Fruit fly (Drosophila melanogaster): ENCODE results near the gene CG42852.

CG42852 gene

dm6 chr3L:16758504-16759109 lies 3.3 kb downstream of the CG42852 start (continued):
- TF ChIP-seq CG34406 (GFP tag; optimal IDR thresholded peaks at IDR 0.05) (peak; percentile 69), CG6276 (GFP tag; optimal IDR thresholded peaks at IDR 0.05) (peak; percentile 77), CG3032 (tag; optimal IDR thresholded peaks at IDR 0.05) (peak; percentile 83), Hr4 (GFP tag; optimal IDR thresholded peaks at IDR 0.05) (peak; percentile 86), svp (GFP tag) (peak; percentile 94), CG4318 (GFP tag; optimal IDR thresholded peaks at IDR 0.05) (peak; percentile 76), esn (GFP tag; optimal IDR thresholded peaks at IDR 0.05) (peak; percentile 82), Eip78C (GFP tag) (peak; percentile 98), fkh (GFP tag; optimal IDR thresholded peaks at IDR 0.05) (no peak), salr (GFP tag; optimal IDR thresholded peaks at IDR 0.05) (peak; percentile 70 to 71), CG15336 (GFP tag; IDR thresholded peaks at IDR 0.05) (peak; percentile 87), Hr39 (GFP tag; optimal IDR thresholded peaks at IDR 0.05) (peak; percentile 68), Gug (GFP tag; IDR thresholded peaks at IDR 0.05) (peak; percentile 70), spab (GFP tag; optimal IDR thresholded peaks at IDR 0.05) (peak; percentile 78), Blimp-1 (GFP tag; optimal IDR thresholded peaks at IDR 0.05) (peak; percentile 53), dac (GFP tag; optimal IDR thresholded peaks at IDR 0.05) (peak; percentile 65), fd59A (GFP tag; optimal IDR thresholded peaks at IDR 0.05) (peak; percentile 74), CG31627 (GFP tag; optimal IDR thresholded peaks at IDR 0.05) (peak; percentile 60), vri (GFP tag; optimal IDR thresholded peaks at IDR 0.05) (peak; percentile 30), Sox102F (GFP tag; optimal IDR thresholded peaks at IDR 0.05) (peak; percentile 63), CG32006 (GFP tag; optimal IDR thresholded peaks at IDR 0.05) (peak; percentile 82), OdsH (GFP tag; optimal IDR thresholded peaks at IDR 0.05) (peak; percentile 82)

- TF ChIP-seq Met (GFP tag; optimal IDR thresholded peaks at IDR 0.05): no peak
- TF ChIP-seq achi (GFP tag; optimal IDR thresholded peaks at IDR 0.05): peak; percentile 47
- no peak for TF ChIP-seq eg (GFP tag; IDR thresholded peaks at IDR 0.05)
- TF ChIP-seq Sox14 (GFP tag; optimal IDR thresholded peaks at IDR 0.05): no peak
- TF ChIP-seq ss (GFP tag; optimal IDR thresholded peaks at IDR 0.05): peak in 1 of 2 experiments; percentile 15
- TF ChIP-seq CG4318 (GFP tag; optimal IDR thresholded peaks at IDR 0.05): peak; percentile 11
- no peak for TF ChIP-seq Lpt (GFP tag; optimal IDR thresholded peaks at IDR 0.05)
- peak; percentile 13 for TF ChIP-seq Eip75B (GFP tag; optimal IDR thresholded peaks at IDR 0.05)
- no peak for TF ChIP-seq lz (GFP tag; optimal IDR thresholded peaks at IDR 0.05)
- TF ChIP-seq CG6808 (GFP tag; optimal IDR thresholded peaks at IDR 0.05): peak; percentile 7
- peak; percentile 10 for TF ChIP-seq pdm3 (GFP tag; optimal IDR thresholded peaks at IDR 0.05)
- no peak for TF ChIP-seq Gug (GFP tag; IDR thresholded peaks at IDR 0.05)
- peak; percentile 29 for TF ChIP-seq dsx (GFP tag; optimal IDR thresholded peaks at IDR 0.05; ENCODE audit: poor library complexity, severe bottlenecking)
- TF ChIP-seq Eip78C (GFP tag): peak; percentile 88
- TF ChIP-seq fd59A (GFP tag; optimal IDR thresholded peaks at IDR 0.05): peak; percentile 30
- TF ChIP-seq acj6 (GFP tag; optimal IDR thresholded peaks at IDR 0.05): peak; percentile 15
- TF ChIP-seq fd85E (GFP tag; optimal IDR thresholded peaks at IDR 0.05): no peak
- TF ChIP-seq CG6163 (GFP tag; IDR thresholded peaks at IDR 0.05): 0 out of 3 replicates have a peak, but pooled peaks have one; percentile 11
- peak; percentile 5 for TF ChIP-seq CG3919 (GFP tag; optimal IDR thresholded peaks at IDR 0.05)
- TF ChIP-seq CG6276 (GFP tag; optimal IDR thresholded peaks at IDR 0.05): peak; percentile 14
- no peak for TF ChIP-seq dac (GFP tag; optimal IDR thresholded peaks at IDR 0.05)
- TF ChIP-seq CG8632 (GFP tag; optimal IDR thresholded peaks at IDR 0.05): no peak
- peak; percentile 55 for TF ChIP-seq CG15336 (GFP tag; IDR thresholded peaks at IDR 0.05)
- TF ChIP-seq CG8119 (GFP tag; IDR thresholded peaks at IDR 0.05): peak; percentile 66
- peak; percentile 32 for TF ChIP-seq svp (GFP tag)
- TF ChIP-seq CG11902 (GFP tag; optimal IDR thresholded peaks at IDR 0.05): no peak
- peak; percentile 31 for TF ChIP-seq CG10631 (GFP tag; optimal IDR thresholded peaks at IDR 0.05)
- peak; percentile 57 for TF ChIP-seq Ets96B (tag; optimal IDR thresholded peaks at IDR 0.05)
- TF ChIP-seq CG10669 (GFP tag; optimal IDR thresholded peaks at IDR 0.05): peak; percentile 20
- peak; percentile 49 for TF ChIP-seq Hr4 (GFP tag; optimal IDR thresholded peaks at IDR 0.05)
- peak in 1 of 2 experiments; percentile 1 for TF ChIP-seq salr (GFP tag; optimal IDR thresholded peaks at IDR 0.05)
- TF ChIP-seq CG32006 (GFP tag; optimal IDR thresholded peaks at IDR 0.05): peak; percentile 67
- no peak for TF ChIP-seq Sox15 (GFP tag; optimal IDR thresholded peaks at IDR 0.05)
- TF ChIP-seq CG3032 (tag; optimal IDR thresholded peaks at IDR 0.05): peak; percentile 56
- no peak for TF ChIP-seq Ets21C (GFP tag; optimal IDR thresholded peaks at IDR 0.05)
- peak; percentile 27 for TF ChIP-seq spab (GFP tag; optimal IDR thresholded peaks at IDR 0.05)
- TF ChIP-seq CG6854 (GFP tag; optimal IDR thresholded peaks at IDR 0.05): no peak
Observed at dm6 chr3L:16759483-16759882, 4.2 kb downstream of the CG42852 start.
